Fruit fly (Drosophila melanogaster): ENCODE data around the gene FASN1.

DNA sequence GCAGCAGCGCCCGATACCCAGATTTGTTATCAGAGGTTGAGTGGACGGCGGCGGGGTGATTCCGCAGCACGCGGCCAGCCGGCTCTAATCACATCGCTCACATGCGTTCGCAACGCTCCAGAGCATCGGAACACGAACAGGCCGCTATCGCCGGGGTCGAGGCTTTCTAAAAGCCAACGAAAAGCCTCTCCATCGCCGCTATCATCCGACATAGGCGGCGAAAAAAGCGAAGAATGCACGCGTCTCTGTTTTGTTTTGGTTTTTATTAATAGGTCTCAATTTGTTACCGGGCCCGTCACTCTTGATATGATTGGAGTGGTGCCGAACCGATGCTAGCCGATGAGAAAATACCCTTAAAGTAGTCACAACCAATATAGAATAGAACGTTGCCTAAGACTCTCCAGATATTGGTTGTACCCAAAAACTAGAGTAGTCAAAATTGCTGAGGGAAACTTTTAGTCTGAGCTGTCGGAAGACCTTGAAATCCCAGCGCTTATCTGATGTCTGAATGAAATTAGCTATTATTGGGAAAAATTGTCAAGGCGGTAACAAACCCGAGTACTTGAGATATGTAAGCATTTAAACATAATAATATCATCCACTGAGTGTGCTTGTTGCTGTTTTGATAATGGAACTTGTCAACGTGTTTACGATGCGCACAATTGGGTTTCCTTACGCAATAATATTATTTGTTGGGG, 14.3 kb upstream of the FASN1 start, which contains the start of gene CG17261:
- TF ChIP-seq psq (optimal IDR thresholded peaks at IDR 0.05) = no peak
- no peak for TF ChIP-seq usp (GFP tag; optimal IDR thresholded peaks at IDR 0.05)
- no peak for TF ChIP-seq CG8478 (optimal IDR thresholded peaks at IDR 0.05)
- no peak for TF ChIP-seq EcR (GFP tag; optimal IDR thresholded peaks at IDR 0.05)
- TF ChIP-seq pan (optimal IDR thresholded peaks at IDR 0.05) = no peak
- no peak for TF ChIP-seq Dll (optimal IDR thresholded peaks at IDR 0.05)

All from whole organism.